Worm (Caenorhabditis elegans): ENCODE data around the gene ttr-40.

- TF ChIP-seq elt-2 (tag; optimal IDR thresholded peaks at IDR 0.05) (no peak), sdc-2 (tag; optimal IDR thresholded peaks at IDR 0.05) (no peak), K02D7.2 (tag; optimal IDR thresholded peaks at IDR 0.05) (no peak), lin-11 (tag; optimal IDR thresholded peaks at IDR 0.05) (no peak), ceh-9 (tag; optimal IDR thresholded peaks at IDR 0.05) (no peak), unc-86 (tag; optimal IDR thresholded peaks at IDR 0.05) (no peak), dmd-4 (tag; optimal IDR thresholded peaks at IDR 0.05; ENCODE audit: borderline replicate concordance) (no peak), fkh-10 (GFP tag; optimal IDR thresholded peaks at IDR 0.05) (no peak), C38D4.7 (GFP tag; optimal IDR thresholded peaks at IDR 0.05) (no peak), K09A11.1 (tag; optimal IDR thresholded peaks at IDR 0.05; ENCODE audit: insufficient read depth) (no peak)
Measured at ce11 chrV:9359674-9360073, 4.4 kb upstream of the ttr-40 start, which contains the start of gene gpa-3.
